Fruit fly (Drosophila melanogaster) whole organism, embryonic: Measurements from ENCODE around the gene Agpat1.

Source experiments
- Aef1 ChIP-seq: fragments of 200-800 bp; sonication (Bioruptor generic); IDR thresholded peaks from 3 replicates; pipeline ENCODE4 v1.3.6; 2022; ENCODE audit warnings: missing biosample characterization, missing genetic modification characterization
- Antp ChIP-seq: fragments of 200-800 bp; sonication (Bioruptor generic); optimal IDR thresholded peaks from 3 replicates; lab custom pipeline; 2016; ENCODE audit warnings: missing biosample characterization, missing genetic modification characterization
- Atf6 ChIP-seq: fragments of 200-800 bp; sonication (Bioruptor generic); IDR thresholded peaks from 2 replicates; pipeline ENCODE4 v1.3.6; 2022; ENCODE audit warnings: missing biosample characterization, missing genetic modification characterization
- CG10147 ChIP-seq: fragments of 200-800 bp; sonication (Bioruptor generic); optimal IDR thresholded peaks from 2 replicates; lab custom pipeline; 2019; ENCODE audit warnings: missing biosample characterization, mild to moderate bottlenecking, missing genetic modification characterization, moderate library complexity
- CG1233 ChIP-seq: fragments of 200-800 bp; sonication (Bioruptor generic); optimal IDR thresholded peaks from 4 replicates; lab custom pipeline; 2018; ENCODE audit warnings: missing biosample characterization, mild to moderate bottlenecking, missing genetic modification characterization
- CG14965 ChIP-seq: fragments of 200-800 bp; sonication (Bioruptor generic); optimal IDR thresholded peaks from 2 replicates; lab custom pipeline; 2016; ENCODE audit warnings: missing biosample characterization, missing genetic modification characterization, borderline replicate concordance
- CG1602 ChIP-seq: fragments of 200-800 bp; sonication (Bioruptor generic); optimal IDR thresholded peaks from 3 replicates; lab custom pipeline; 2016; ENCODE audit warnings: missing biosample characterization, missing genetic modification characterization
- CG17829 ChIP-seq: fragments of 200-800 bp; optimal IDR thresholded peaks from 2 replicates; lab custom pipeline; 2019; ENCODE audit warnings: missing biosample characterization, mild to moderate bottlenecking, missing genetic modification characterization, moderate library complexity
- CG17912 ChIP-seq: fragments of 200-800 bp; sonication (Bioruptor generic); optimal IDR thresholded peaks from 2 replicates; lab custom pipeline; 2018; ENCODE audit warnings: missing biosample characterization, mild to moderate bottlenecking, missing genetic modification characterization
- CG1832 ChIP-seq: fragments of 200-800 bp; sonication (Bioruptor generic); optimal IDR thresholded peaks from 2 replicates; lab custom pipeline; 2017; ENCODE audit warnings: missing biosample characterization, mild to moderate bottlenecking, missing genetic modification characterization, inconsistent platforms
- CG18599 ChIP-seq: fragments of 200-800 bp; sonication (Bioruptor generic); optimal IDR thresholded peaks from 3 replicates; lab custom pipeline; 2017; ENCODE audit warnings: missing biosample characterization, missing genetic modification characterization, mild to moderate bottlenecking, moderate library complexity, missing genetic modification reagents
- CG34422 ChIP-seq: fragments of 200-800 bp; sonication (Bioruptor generic); IDR thresholded peaks from 3 replicates; pipeline ENCODE4 v1.3.6; 2022; ENCODE audit warnings: missing biosample characterization, missing genetic modification characterization
- CG43689 ChIP-seq: fragments of 200-800 bp; sonication (Bioruptor generic); IDR thresholded peaks from 2 replicates; pipeline ENCODE4 v1.3.6; 2022; ENCODE audit warnings: missing biosample characterization, missing genetic modification characterization
- CG4617 ChIP-seq: fragments of 200-800 bp; sonication (Bioruptor generic); optimal IDR thresholded peaks from 3 replicates; lab custom pipeline; 2016; ENCODE audit warnings: missing biosample characterization, missing genetic modification characterization, borderline replicate concordance
- CG4820 ChIP-seq: fragments of 200-800 bp; sonication (Bioruptor generic); optimal IDR thresholded peaks from 3 replicates; lab custom pipeline; 2016; ENCODE audit warnings: missing biosample characterization, missing genetic modification characterization
- CG6654 ChIP-seq: fragments of 200-800 bp; sonication (Bioruptor generic); optimal IDR thresholded peaks from 2 replicates; lab custom pipeline; 2017; ENCODE audit warnings: missing biosample characterization, mild to moderate bottlenecking, missing genetic modification characterization
- CG6765 ChIP-seq: fragments of 200-800 bp; sonication (Bioruptor generic); optimal IDR thresholded peaks from 3 replicates; lab custom pipeline; 2017; ENCODE audit warnings: missing biosample characterization, mild to moderate bottlenecking, missing genetic modification characterization
- CG6854 ChIP-seq: fragments of 200-800 bp; sonication (Bioruptor generic); optimal IDR thresholded peaks from 3 replicates; lab custom pipeline; 2017; ENCODE audit warnings: missing biosample characterization, mild to moderate bottlenecking, missing genetic modification characterization
- CG7357 ChIP-seq: fragments of 200-800 bp; sonication (Bioruptor generic); IDR thresholded peaks from 3 replicates; pipeline ENCODE4 v1.3.6; 2022; ENCODE audit warnings: missing biosample characterization, missing genetic modification characterization
- CG7786 ChIP-seq: fragments of 200-800 bp; sonication (Bioruptor generic); optimal IDR thresholded peaks from 2 replicates; lab custom pipeline; 2016; ENCODE audit warnings: missing biosample characterization, missing genetic modification characterization
- CG8290 ChIP-seq, 3 experiments: fragments of 200-800 bp; sonication (Bioruptor generic); optimal IDR thresholded peaks; 2 replicates each; lab custom pipeline; 2016 to 2019; ENCODE audit warnings: missing biosample characterization in 3 of 3, missing genetic modification characterization in 3 of 3, mild to moderate bottlenecking in 2 of 3, moderate library complexity in 1 of 3
- CG8388 ChIP-seq: fragments of 200-800 bp; sonication (Bioruptor generic); optimal IDR thresholded peaks from 2 replicates; lab custom pipeline; 2019; ENCODE audit warnings: missing biosample characterization, mild to moderate bottlenecking, missing genetic modification characterization, moderate library complexity
- CG9727 ChIP-seq: fragments of 200-800 bp; sonication (Bioruptor generic); optimal IDR thresholded peaks from 3 replicates; lab custom pipeline; 2017; ENCODE audit warnings: missing biosample characterization, mild to moderate bottlenecking, missing genetic modification characterization
- CG9817 ChIP-seq: fragments of 200-800 bp; sonication (Bioruptor generic); optimal IDR thresholded peaks from 2 replicates; lab custom pipeline; 2018; ENCODE audit warnings: missing biosample characterization, mild to moderate bottlenecking, missing genetic modification characterization, moderate library complexity
- Dref ChIP-seq: fragments of 200-800 bp; sonication (Bioruptor generic); IDR thresholded peaks from 2 replicates; pipeline ENCODE4 v1.3.6; 2022; ENCODE audit warnings: missing biosample characterization, missing genetic modification characterization
- Ets97D ChIP-seq: fragments of 200-800 bp; sonication (Bioruptor generic); optimal IDR thresholded peaks from 3 replicates; lab custom pipeline; 2016; ENCODE audit warnings: missing biosample characterization, missing genetic modification characterization
- GATAe ChIP-seq: fragments of 200-800 bp; sonication (Bioruptor generic); conservative IDR thresholded peaks from 2 replicates; pipeline ENCODE4 v1.3.6; 2022; ENCODE audit warnings: missing biosample characterization, missing genetic modification characterization
- Gug ChIP-seq: fragments of 200-800 bp; sonication (Bioruptor generic); IDR thresholded peaks from 4 replicates; pipeline ENCODE4 v1.3.6; 2022; ENCODE audit warnings: missing biosample characterization, missing genetic modification characterization
- NC2β ChIP-seq: fragments of 200-800 bp; sonication (Bioruptor generic); optimal IDR thresholded peaks from 2 replicates; lab custom pipeline; 2016; ENCODE audit warnings: missing biosample characterization, missing genetic modification characterization
- Vsx1 ChIP-seq: fragments of 200-800 bp; sonication (Bioruptor generic); optimal IDR thresholded peaks from 2 replicates; lab custom pipeline; 2017; ENCODE audit warnings: missing biosample characterization, mild to moderate bottlenecking, missing genetic modification characterization, missing genetic modification reagents
- abd-A ChIP-seq: fragments of 200-800 bp; sonication (Bioruptor generic); optimal IDR thresholded peaks from 3 replicates; lab custom pipeline; 2019; ENCODE audit warnings: missing biosample characterization, mild to moderate bottlenecking, missing genetic modification characterization, moderate library complexity
- ase ChIP-seq: fragments of 200-800 bp; sonication (Bioruptor generic); IDR thresholded peaks from 3 replicates; pipeline ENCODE4 v1.3.6; 2022; ENCODE audit warnings: missing biosample characterization, missing genetic modification characterization
- ato ChIP-seq: fragments of 200-800 bp; sonication (Bioruptor generic); IDR thresholded peaks from 2 replicates; pipeline ENCODE4 v1.3.6; 2022; ENCODE audit warnings: missing biosample characterization, missing genetic modification characterization; ENCODE audit not compliant: partially characterized antibody
- bigmax ChIP-seq: fragments of 200-800 bp; sonication (Bioruptor generic); optimal IDR thresholded peaks from 2 replicates; lab custom pipeline; 2018; ENCODE audit warnings: missing biosample characterization, mild to moderate bottlenecking, missing genetic modification characterization
- btn ChIP-seq: fragments of 200-800 bp; sonication (Bioruptor generic); optimal IDR thresholded peaks from 2 replicates; lab custom pipeline; 2016; ENCODE audit warnings: missing biosample characterization, missing genetic modification characterization
- chinmo ChIP-seq: fragments of 200-800 bp; sonication (Bioruptor generic); IDR thresholded peaks from 4 replicates; pipeline ENCODE4 v1.3.6; 2022; ENCODE audit warnings: missing biosample characterization, missing genetic modification characterization; ENCODE audit not compliant: partially characterized antibody
- corto ChIP-seq: fragments of 200-800 bp; sonication (Bioruptor generic); optimal IDR thresholded peaks from 2 replicates; lab custom pipeline; 2016; ENCODE audit warnings: missing biosample characterization, mild to moderate bottlenecking, missing genetic modification characterization, moderate library complexity
- dysf ChIP-seq: fragments of 200-800 bp; sonication (Bioruptor generic); IDR thresholded peaks from 3 replicates; pipeline ENCODE4 v1.3.6; 2022; ENCODE audit warnings: missing biosample characterization, missing genetic modification characterization
- ems ChIP-seq: fragments of 200-800 bp; sonication (Bioruptor generic); optimal IDR thresholded peaks from 3 replicates; lab custom pipeline; 2016; ENCODE audit warnings: missing biosample characterization, missing genetic modification characterization
- esg ChIP-seq: fragments of 200-800 bp; sonication (Bioruptor generic); conservative IDR thresholded peaks from 2 replicates; pipeline ENCODE4 v1.3.6; 2022; ENCODE audit warnings: missing biosample characterization, missing genetic modification characterization
- ewg ChIP-seq: fragments of 200-800 bp; sonication (Bioruptor generic); optimal IDR thresholded peaks from 3 replicates; lab custom pipeline; 2017; ENCODE audit warnings: mild to moderate bottlenecking, missing biosample characterization, missing genetic modification reagents, missing genetic modification characterization
- fd3F ChIP-seq: fragments of 200-800 bp; sonication (Bioruptor generic); optimal IDR thresholded peaks from 2 replicates; lab custom pipeline; 2018; ENCODE audit warnings: missing biosample characterization, mild to moderate bottlenecking, missing genetic modification characterization, moderate library complexity
- hth ChIP-seq: fragments of >200 bp; optimal IDR thresholded peaks from 2 replicates; lab custom pipeline; 2017; ENCODE audit warnings: inconsistent platforms
- klu ChIP-seq: fragments of 200-800 bp; sonication (Bioruptor generic); IDR thresholded peaks from 2 replicates; pipeline ENCODE4 v1.3.6; 2022; ENCODE audit warnings: missing biosample characterization, missing genetic modification characterization
- lola ChIP-seq, 3 experiments: fragments of >200 bp in 2 of 3; fragments of 200-800 bp in 1 of 3; sonication (Bioruptor generic) in 1 of 3; optimal IDR thresholded peaks; 2 replicates each; lab custom pipeline; 2017 to 2019; ENCODE audit warnings: missing biosample characterization in 3 of 3, missing genetic modification characterization in 3 of 3, mild to moderate bottlenecking in 1 of 3, moderate library complexity in 1 of 3
- mam ChIP-seq: fragments of 200-800 bp; sonication (Bioruptor generic); optimal IDR thresholded peaks from 3 replicates; lab custom pipeline; 2016; ENCODE audit warnings: missing biosample characterization, missing genetic modification characterization
- repo ChIP-seq: fragments of 200-800 bp; sonication (Bioruptor generic); optimal IDR thresholded peaks from 2 replicates; lab custom pipeline; 2016; ENCODE audit warnings: missing biosample characterization, missing genetic modification characterization
- tx ChIP-seq: fragments of 200-800 bp; sonication (Bioruptor generic); optimal IDR thresholded peaks from 2 replicates; lab custom pipeline; 2016; ENCODE audit warnings: missing biosample characterization, missing genetic modification characterization

The Agpat1 gene

dm6 chrX:12755600-12756373, 9.3 kb upstream of the Agpat1 start (continued):
- TF ChIP-seq Antp (GFP tag; lab: Kevin White, UChicago) = peak; percentile 52
- TF ChIP-seq CG8388 (GFP tag; lab: Kevin White, UChicago) = peak; percentile 54
- TF ChIP-seq ewg (GFP tag; lab: Kevin White, UChicago) = peak; percentile 41
- TF ChIP-seq btn (GFP tag; lab: Kevin White, UChicago) = no peak
- peak; percentile 59 for TF ChIP-seq CG10147 (GFP tag; lab: Kevin White, UChicago)
- TF ChIP-seq hth (lab: Kevin White, UChicago) = no peak
- no peak for TF ChIP-seq CG17912
- TF ChIP-seq CG18599 (GFP tag; lab: Kevin White, UChicago) = peak; percentile 83
- TF ChIP-seq ems (GFP tag; lab: Kevin White, UChicago) = peak; percentile 25
- peak in 1 of 3 experiments; percentile 41 for TF ChIP-seq lola (GFP tag; optimal IDR thresholded peaks at IDR 0.05; lab: Kevin White, UChicago)
- peak; percentile 70 for TF ChIP-seq Aef1 (GFP tag; lab: Robert Waterston, UW)
- TF ChIP-seq dysf (GFP tag; lab: Robert Waterston, UW) = peak; percentile 84
- TF ChIP-seq CG7357 (GFP tag; lab: Robert Waterston, UW) = peak; percentile 75
- peak; percentile 71; the same call in 2 of the 3 replicates for TF ChIP-seq ase (GFP tag; lab: Robert Waterston, UW)
- peak; percentile 69 for TF ChIP-seq Vsx1 (GFP tag; lab: Kevin White, UChicago)
- peak; percentile 59; the same call in 2 of the 3 replicates for TF ChIP-seq CG34422 (GFP tag; lab: Robert Waterston, UW)
- TF ChIP-seq Atf6 (GFP tag; lab: Robert Waterston, UW) = peak; percentile 49; the same call in 1 of the 2 replicates
- peak; percentile 35 for TF ChIP-seq tx (GFP tag; lab: Kevin White, UChicago)
- peak; percentile 75 for TF ChIP-seq CG7786 (GFP tag; lab: Kevin White, UChicago)
- no peak for TF ChIP-seq CG8290 (GFP tag; optimal IDR thresholded peaks at IDR 0.05; lab: Kevin White, UChicago)
- TF ChIP-seq CG8290 (tag; optimal IDR thresholded peaks at IDR 0.05; lab: Kevin White, UChicago) = peak in 1 of 2 experiments; percentile 78
- peak; percentile 63 for TF ChIP-seq CG6854
- no peak for TF ChIP-seq Dref
- TF ChIP-seq CG43689 = peak; percentile 23; the same call in 1 of the 2 replicates
- no peak for TF ChIP-seq Ets97D
- TF ChIP-seq corto (GFP tag; lab: Kevin White, UChicago) = no peak
- no peak for TF ChIP-seq CG1832
- peak; percentile 77 for TF ChIP-seq fd3F (GFP tag; lab: Kevin White, UChicago)
- no peak for TF ChIP-seq CG4617
- TF ChIP-seq esg (GFP tag; lab: Robert Waterston, UW) = peak; percentile 76
- TF ChIP-seq CG1233 (GFP tag; lab: Kevin White, UChicago) = peak; percentile 73
- peak; percentile 65 for TF ChIP-seq CG6765 (GFP tag; lab: Kevin White, UChicago)
- TF ChIP-seq bigmax = peak; percentile 92
- TF ChIP-seq ato (GFP tag; lab: Robert Waterston, UW) = no peak
- TF ChIP-seq repo (GFP tag; lab: Kevin White, UChicago) = no peak
- TF ChIP-seq CG4820 (GFP tag; lab: Kevin White, UChicago) = peak; percentile 45
- peak; percentile 56 for TF ChIP-seq CG17829 (tag; lab: Kevin White, UChicago)
- TF ChIP-seq CG9727 (GFP tag; lab: Kevin White, UChicago) = peak; percentile 87
- peak; percentile 20; the same call in 1 of the 2 replicates for TF ChIP-seq GATAe (GFP tag; lab: Robert Waterston, UW)
- TF ChIP-seq CG14965 (GFP tag; lab: Kevin White, UChicago) = no peak
- TF ChIP-seq NC2β = no peak
- peak; percentile 62; the same call in 1 of the 2 replicates for TF ChIP-seq klu (GFP tag; lab: Robert Waterston, UW)
- peak; percentile 39 for TF ChIP-seq abd-A
- peak; percentile 87 for TF ChIP-seq mam (GFP tag; lab: Kevin White, UChicago)
- TF ChIP-seq chinmo (GFP tag; lab: Robert Waterston, UW) = peak; percentile 92
- TF ChIP-seq Gug (GFP tag; lab: Robert Waterston, UW) = peak; percentile 85; the same call in 3 of the 4 replicates
- peak; percentile 70 for TF ChIP-seq CG1602
- peak; percentile 37 for TF ChIP-seq CG6654 (GFP tag; lab: Kevin White, UChicago)
- TF ChIP-seq CG9817 (tag; lab: Kevin White, UChicago) = peak; percentile 71
